Worm (Caenorhabditis elegans): Measurements from ENCODE around the gene cfim-2.

The cfim-2 gene

DNA sequence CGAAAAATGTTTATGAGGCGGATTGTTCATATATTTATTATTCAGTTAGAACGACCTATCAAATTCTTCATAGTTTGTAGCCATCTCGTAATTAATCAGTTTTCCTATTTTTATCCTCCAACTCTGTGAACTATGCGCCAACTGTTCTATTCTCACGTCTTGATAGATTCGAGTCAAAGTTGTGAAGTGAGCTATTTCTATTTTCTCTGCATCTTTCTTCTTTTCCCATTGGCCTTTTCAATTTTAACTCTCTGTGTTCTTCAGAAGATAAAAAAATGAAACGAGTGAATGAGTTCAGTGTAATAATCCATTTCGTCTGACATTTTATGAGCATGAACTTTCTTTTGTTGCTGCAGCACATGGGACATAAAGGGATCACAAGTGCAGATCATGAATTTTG lies 51.9 kb downstream of the cfim-2 start:
- TF ChIP-seq ceh-19 (GFP tag; optimal IDR thresholded peaks at IDR 0.05) (no peak), ceh-18 (tag; optimal IDR thresholded peaks at IDR 0.05) (peak; percentile 20), sdc-2 (tag; optimal IDR thresholded peaks at IDR 0.05) (no peak), unc-42 (tag; optimal IDR thresholded peaks at IDR 0.05) (no peak)

ce11 chrIV:8979062-8979612 lies 53.0 kb downstream of the cfim-2 start:
- no peak for TF ChIP-seq dve-1 (tag; optimal IDR thresholded peaks at IDR 0.05)
- TF ChIP-seq che-1 (tag; optimal IDR thresholded peaks at IDR 0.05) = no peak
- no peak for TF ChIP-seq ceh-2 (tag; optimal IDR thresholded peaks at IDR 0.05)
- peak; percentile 5 for TF ChIP-seq hlh-6 (tag; optimal IDR thresholded peaks at IDR 0.05)

DNA sequence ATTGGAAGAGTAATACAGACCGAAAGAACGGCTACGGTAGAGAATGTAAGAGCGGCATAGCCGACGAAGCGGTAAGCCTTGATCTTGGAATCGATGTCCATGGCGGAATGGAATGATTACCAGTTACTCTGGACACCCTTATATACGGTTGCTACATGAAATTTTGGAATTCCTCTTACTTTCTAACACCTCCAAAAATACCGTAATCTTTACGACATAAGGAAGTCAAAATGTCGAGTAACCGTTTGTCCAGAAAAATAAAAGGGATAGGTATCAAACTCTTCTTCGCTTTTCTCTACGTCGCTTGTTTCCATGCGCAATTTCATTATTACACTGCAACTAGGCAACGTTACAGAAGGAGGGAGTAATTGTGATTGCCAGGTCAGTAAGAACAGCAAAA lies 53.6 kb downstream of the cfim-2 start, which contains the start of gene col-119:
TSS of gene col-119 (minus strand) at position 101 of the 400 bp plus-strand sequence.
- no peak for TF ChIP-seq nfya-1 (tag; optimal IDR thresholded peaks at IDR 0.05)
- no peak for TF ChIP-seq ceh-9 (tag; optimal IDR thresholded peaks at IDR 0.05)
- TF ChIP-seq ets-4 (tag; optimal IDR thresholded peaks at IDR 0.05) = no peak
- no peak for TF ChIP-seq F13H6.1 (tag; optimal IDR thresholded peaks at IDR 0.05)
- no peak for TF ChIP-seq tbx-7 (tag; optimal IDR thresholded peaks at IDR 0.05)
- TF ChIP-seq ceh-24 (tag; optimal IDR thresholded peaks at IDR 0.05) = no peak
- TF ChIP-seq odd-2 (tag; optimal IDR thresholded peaks at IDR 0.05) = no peak
- no peak for TF ChIP-seq ztf-16 (tag; optimal IDR thresholded peaks at IDR 0.05)
- TF ChIP-seq ref-2 (tag; optimal IDR thresholded peaks at IDR 0.05) = no peak
- no peak for TF ChIP-seq ttx-3 (tag; optimal IDR thresholded peaks at IDR 0.05)
- TF ChIP-seq unc-86 (tag; optimal IDR thresholded peaks at IDR 0.05) = no peak
- no peak for TF ChIP-seq hlh-30 (tag; optimal IDR thresholded peaks at IDR 0.05; ENCODE audit: insufficient read depth)
- TF ChIP-seq ceh-48 (tag; optimal IDR thresholded peaks at IDR 0.05) = no peak
- TF ChIP-seq che-1 (tag; optimal IDR thresholded peaks at IDR 0.05) = no peak
- TF ChIP-seq C38D4.7 (GFP tag; optimal IDR thresholded peaks at IDR 0.05) = no peak
- TF ChIP-seq fkh-6 (tag; optimal IDR thresholded peaks at IDR 0.05) = no peak
- no peak for TF ChIP-seq madf-2 (tag; optimal IDR thresholded peaks at IDR 0.05)
- no peak for TF ChIP-seq ceh-45 (GFP tag; IDR thresholded peaks at IDR 0.05)
